Fruit fly (Drosophila melanogaster): ENCODE results near the gene omd.

Gene omd

DNA sequence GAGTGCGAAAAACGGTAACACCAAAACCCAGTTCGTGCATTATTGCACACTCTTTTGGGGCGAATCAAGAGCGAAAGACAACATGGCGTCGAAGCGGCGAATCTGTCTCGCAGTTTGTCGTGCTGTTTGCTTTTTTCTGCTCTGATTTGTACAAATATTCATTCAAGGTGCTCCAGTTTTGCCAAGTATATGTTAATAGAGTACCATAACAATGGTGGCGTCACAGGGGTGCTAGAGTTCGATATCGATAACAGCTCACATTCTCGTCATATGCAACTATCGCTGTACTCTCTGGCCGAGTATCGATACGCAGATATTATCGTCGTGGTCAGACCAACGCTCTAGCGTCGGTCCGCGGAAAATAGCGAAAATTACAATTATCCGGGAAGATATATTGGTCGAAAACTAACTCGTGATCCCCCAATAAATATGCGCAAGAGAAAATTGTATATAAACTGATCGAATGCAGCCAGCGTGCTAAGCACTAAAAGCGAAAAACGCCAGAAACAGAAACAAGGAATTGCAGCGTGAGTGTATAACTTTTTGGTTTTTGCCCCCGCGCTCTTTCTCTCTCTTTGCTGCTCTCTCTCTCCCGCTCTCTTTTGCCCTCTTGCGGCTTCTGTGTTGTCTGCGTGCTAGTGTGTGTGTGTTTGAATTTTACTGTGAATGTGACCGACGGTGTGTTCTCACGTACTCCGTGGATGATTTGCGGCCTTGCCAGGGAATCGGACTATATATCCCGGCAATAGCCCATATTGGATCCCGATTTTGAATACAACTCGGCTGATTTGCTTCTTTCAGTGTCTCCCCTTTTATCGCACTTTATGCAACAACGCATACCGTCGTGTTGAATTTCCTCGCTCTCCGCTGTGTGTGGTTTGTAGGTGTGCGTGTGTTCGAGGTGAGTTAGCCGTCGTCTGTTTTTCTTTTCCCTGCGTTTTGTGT, 3.1 kb downstream of the omd start, which contains the start of gene flfl (continued):
- no peak for TF ChIP-seq cyc (GFP tag; optimal IDR thresholded peaks at IDR 0.05)
- TF ChIP-seq net (GFP tag; optimal IDR thresholded peaks at IDR 0.05): peak; percentile 15

DNA sequence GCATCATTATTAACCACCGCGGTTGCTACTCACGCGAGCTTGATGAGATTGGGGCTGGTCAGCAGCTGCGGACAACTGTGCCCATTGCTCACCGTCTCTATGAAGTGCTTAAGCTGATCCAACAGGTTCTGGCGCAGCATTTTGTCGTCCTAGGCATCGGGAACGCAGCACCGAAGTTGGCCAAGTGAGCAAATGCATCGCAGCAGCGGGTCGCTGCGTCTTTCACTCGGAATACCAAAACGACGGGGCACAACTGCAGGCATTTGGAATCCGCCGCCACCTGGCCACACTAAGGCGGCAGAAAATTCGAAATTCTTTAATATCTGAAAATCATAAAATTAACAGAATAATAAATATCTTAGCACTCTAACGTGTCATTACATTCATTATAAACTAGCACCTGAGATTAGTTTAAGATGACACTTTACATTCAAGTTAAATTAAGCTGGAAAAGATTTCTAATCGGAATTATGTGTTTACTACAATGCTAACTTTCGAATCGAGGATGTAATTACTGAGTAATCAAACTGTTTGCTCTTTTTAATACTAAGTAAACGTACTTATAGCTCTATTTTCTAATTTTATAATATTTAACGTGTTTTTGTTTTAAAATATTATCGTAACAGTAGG, 3.9 kb downstream of the omd start:
- peak; percentile 53 for TF ChIP-seq CG6854 (GFP tag; optimal IDR thresholded peaks at IDR 0.05)
- peak; percentile 25 for TF ChIP-seq dsx (GFP tag; optimal IDR thresholded peaks at IDR 0.05; ENCODE audit: poor library complexity, severe bottlenecking)
- no peak for TF ChIP-seq vri (GFP tag; optimal IDR thresholded peaks at IDR 0.05)
- TF ChIP-seq Met (GFP tag; optimal IDR thresholded peaks at IDR 0.05): no peak
- TF ChIP-seq Eip78C (GFP tag): peak; percentile 18
- peak; percentile 16; the same call in 1 of the 2 replicates for TF ChIP-seq CG15336 (GFP tag; IDR thresholded peaks at IDR 0.05)
- no peak for TF ChIP-seq esn (GFP tag; optimal IDR thresholded peaks at IDR 0.05)
- TF ChIP-seq Eip75B (GFP tag; optimal IDR thresholded peaks at IDR 0.05): peak; percentile 1
- peak; percentile 29 for TF ChIP-seq lz (GFP tag; optimal IDR thresholded peaks at IDR 0.05)
- TF ChIP-seq Ets21C (GFP tag; optimal IDR thresholded peaks at IDR 0.05): no peak

dm6 chr3R:13676137-13677086, 10.6 kb downstream of the omd start, which contains the start of the genes Lkb1 and CG9588:
Lkb1 (plus strand) TSS chr3R:13676549.
CG9588 (minus strand) TSS chr3R:13676681.
- TF ChIP-seq Eip78C (GFP tag) (peak; percentile 88), Hr38 (GFP tag; optimal IDR thresholded peaks at IDR 0.05) (no peak), CG10631 (GFP tag; optimal IDR thresholded peaks at IDR 0.05) (no peak), CG11294 (GFP tag; IDR thresholded peaks at IDR 0.05) (peak; percentile 79), fd59A (GFP tag; optimal IDR thresholded peaks at IDR 0.05) (peak; percentile 55), CG6854 (GFP tag; optimal IDR thresholded peaks at IDR 0.05) (peak; percentile 6), Hr4 (GFP tag; optimal IDR thresholded peaks at IDR 0.05) (peak; percentile 88), CG8632 (GFP tag; optimal IDR thresholded peaks at IDR 0.05) (peak; percentile 61), vri (GFP tag; optimal IDR thresholded peaks at IDR 0.05) (no peak), CG1621 (tag; optimal IDR thresholded peaks at IDR 0.05) (peak; percentile 85), pdm3 (GFP tag; optimal IDR thresholded peaks at IDR 0.05) (peak; percentile 79), svp (GFP tag) (peak; percentile 84), CG6792 (GFP tag; optimal IDR thresholded peaks at IDR 0.05) (peak; percentile 68), CG9139 (GFP tag; optimal IDR thresholded peaks at IDR 0.05) (no peak), CG7368 (GFP tag; optimal IDR thresholded peaks at IDR 0.05) (peak; percentile 76), fd85E (GFP tag; optimal IDR thresholded peaks at IDR 0.05) (no peak), OdsH (GFP tag; optimal IDR thresholded peaks at IDR 0.05) (no peak), Hr39 (GFP tag; optimal IDR thresholded peaks at IDR 0.05) (peak; percentile 85), Sox14 (GFP tag; optimal IDR thresholded peaks at IDR 0.05) (peak; percentile 78), CG10669 (GFP tag; optimal IDR thresholded peaks at IDR 0.05) (peak; percentile 73), CG6808 (GFP tag; optimal IDR thresholded peaks at IDR 0.05) (peak; percentile 41), CG15336 (GFP tag; IDR thresholded peaks at IDR 0.05) (peak; percentile 77), CG11762 (GFP tag; optimal IDR thresholded peaks at IDR 0.05; ENCODE audit: insufficient read depth) (peak; percentile 19), Gug (GFP tag; IDR thresholded peaks at IDR 0.05) (peak; percentile 80), Lpt (GFP tag; optimal IDR thresholded peaks at IDR 0.05) (peak; percentile 30), net (GFP tag; optimal IDR thresholded peaks at IDR 0.05) (peak; percentile 69), dac (GFP tag; optimal IDR thresholded peaks at IDR 0.05) (peak; percentile 63), Sox102F (GFP tag; optimal IDR thresholded peaks at IDR 0.05) (peak; percentile 71), Blimp-1 (GFP tag; optimal IDR thresholded peaks at IDR 0.05) (peak; percentile 13), CG16779 (tag; optimal IDR thresholded peaks at IDR 0.05) (no peak), spab (GFP tag; optimal IDR thresholded peaks at IDR 0.05) (peak; percentile 60), salr (GFP tag; optimal IDR thresholded peaks at IDR 0.05) (peak in 1 of 2 experiments; percentile 39), CG6163 (GFP tag; IDR thresholded peaks at IDR 0.05) (peak; percentile 92), Eip93F (GFP tag; optimal IDR thresholded peaks at IDR 0.05) (no peak), acj6 (GFP tag; optimal IDR thresholded peaks at IDR 0.05) (peak; percentile 69)

Measured in whole organism, prepupa.